Fruit fly (Drosophila melanogaster) whole organism, pupa: Measurements from ENCODE around the gene BBIP1.

Experiments used
- CG12605 ChIP-seq: fragments of 200-800 bp; sonication (Bioruptor generic); IDR thresholded peaks from 2 replicates; pipeline ENCODE4 v1.3.6; 2022; ENCODE audit warnings: missing biosample characterization, missing genetic modification characterization
- CG15710 ChIP-seq: fragments of 200-800 bp; sonication (Bioruptor generic); optimal IDR thresholded peaks from 2 replicates; lab custom pipeline; 2018; ENCODE audit warnings: missing biosample characterization, mild to moderate bottlenecking, missing genetic modification characterization, moderate library complexity
- CG8159 ChIP-seq: fragments of 200-800 bp; sonication (Bioruptor generic); optimal IDR thresholded peaks from 3 replicates; lab custom pipeline; 2018; ENCODE audit warnings: missing biosample characterization, mild to moderate bottlenecking, missing genetic modification characterization, moderate library complexity
- CG8301 ChIP-seq: fragments of 200-800 bp; sonication (Bioruptor generic); optimal IDR thresholded peaks from 2 replicates; lab custom pipeline; 2018; ENCODE audit warnings: missing biosample characterization, mild to moderate bottlenecking, missing genetic modification characterization
- D1 ChIP-seq: fragments of 200-800 bp; sonication (Bioruptor generic); optimal IDR thresholded peaks from 2 replicates; lab custom pipeline; 2018; ENCODE audit warnings: missing biosample characterization, mild to moderate bottlenecking, missing genetic modification characterization, moderate library complexity
- EcR ChIP-seq: fragments of 200-800 bp; sonication (Bioruptor generic); optimal IDR thresholded peaks from 3 replicates; lab custom pipeline; 2019; ENCODE audit warnings: missing biosample characterization, missing genetic modification characterization, mild to moderate bottlenecking, moderate library complexity, missing genetic modification reagents
- Pif1A ChIP-seq: fragments of 200-800 bp; sonication (Bioruptor generic); optimal IDR thresholded peaks from 3 replicates; lab custom pipeline; 2016; ENCODE audit warnings: missing biosample characterization, missing genetic modification characterization

dm6 chr3R:9433270-9433669 lies 29.1 kb downstream of the BBIP1 start:
- TF ChIP-seq CG12605 (GFP tag; lab: Robert Waterston, UW) (no peak), CG8159 (tag; lab: Kevin White, UChicago) (no peak), CG15710 (tag; lab: Kevin White, UChicago) (no peak), D1 (tag; lab: Kevin White, UChicago) (no peak), CG8301 (no peak), Pif1A (no peak), EcR (no peak)
